Fruit fly (Drosophila melanogaster) whole organism, embryonic: ENCODE data around the gene dx.
A peak's percentile ranks its signal among the peaks of the same experiment; 100 is the strongest.

Source experiments
- CG16863 ChIP-seq: fragments of 200-800 bp; sonication (Bioruptor generic); optimal IDR thresholded peaks from 3 replicates; lab custom pipeline; 2016; ENCODE audit warnings: missing biosample characterization, missing genetic modification characterization
- Doc2 ChIP-seq: fragments of 200-800 bp; sonication (Bioruptor generic); IDR thresholded peaks from 2 replicates; pipeline ENCODE4 v1.3.6; 2022; ENCODE audit warnings: missing biosample characterization, missing genetic modification characterization
- run ChIP-seq: fragments of 200-800 bp; sonication (Bioruptor generic); optimal IDR thresholded peaks from 3 replicates; lab custom pipeline; 2018; ENCODE audit warnings: missing biosample characterization, mild to moderate bottlenecking, missing genetic modification characterization
- slp2 ChIP-seq: fragments of 200-800 bp; sonication (Bioruptor generic); optimal IDR thresholded peaks from 2 replicates; lab custom pipeline; 2016; ENCODE audit warnings: missing biosample characterization, missing genetic modification characterization

- TF ChIP-seq slp2 (GFP tag; lab: Kevin White, UChicago) (peak; percentile 16), CG16863 (GFP tag; lab: Kevin White, UChicago) (no peak), Doc2 (no peak), run (tag; lab: Kevin White, UChicago) (peak; percentile 15)
Observed at dm6 chrX:6533101-6533636, 630 bp upstream of the dx start, which contains the start of gene RpL7A.
